Fruit fly (Drosophila melanogaster) whole organism, adult: ENCODE measurements around the gene sif.

Source experiments
- CG14711 ChIP-seq: fragments of 200-800 bp; sonication (Bioruptor generic); optimal IDR thresholded peaks from 2 replicates; lab custom pipeline; 2018; ENCODE audit warnings: missing biosample characterization, mild to moderate bottlenecking, missing genetic modification characterization, moderate library complexity
- CG1620 ChIP-seq: fragments of 200-800 bp; sonication (Bioruptor generic); optimal IDR thresholded peaks from 2 replicates; lab custom pipeline; 2016; ENCODE audit warnings: missing biosample characterization, missing genetic modification characterization
- CG7101 ChIP-seq: fragments of 200-800 bp; sonication (Bioruptor generic); optimal IDR thresholded peaks from 2 replicates; lab custom pipeline; 2018; ENCODE audit warnings: missing biosample characterization, mild to moderate bottlenecking, missing genetic modification characterization, moderate library complexity
- bab1 ChIP-seq: fragments of 200-800 bp; sonication (Bioruptor generic); optimal IDR thresholded peaks from 3 replicates; lab custom pipeline; 2019; ENCODE audit warnings: missing biosample characterization, mild to moderate bottlenecking, missing genetic modification characterization, moderate library complexity

DNA sequence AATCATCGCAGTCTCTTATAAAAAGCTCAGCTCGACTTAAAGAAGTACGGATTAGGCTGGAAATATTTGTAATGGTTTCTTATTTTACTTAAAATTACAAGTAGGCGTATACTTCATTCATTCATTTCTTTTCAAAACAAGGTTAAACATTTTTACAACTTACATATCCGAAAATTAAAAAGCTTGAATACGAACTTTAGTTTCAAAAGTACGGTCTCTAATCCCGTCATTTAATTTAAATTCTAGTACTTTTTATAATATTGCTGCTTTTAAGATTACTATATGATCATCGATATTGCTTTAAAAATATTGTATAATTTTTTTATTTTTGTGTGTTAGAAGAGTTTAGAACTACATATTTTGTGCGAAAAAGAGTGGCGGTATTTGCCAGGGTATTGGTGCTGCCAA lies 27.5 kb upstream of the sif start:
- no peak for TF ChIP-seq CG7101 (tag; lab: Kevin White, UChicago)
- no peak for TF ChIP-seq CG14711
- TF ChIP-seq CG1620 (GFP tag; lab: Kevin White, UChicago) = no peak
- TF ChIP-seq bab1 = no peak
